Fruit fly (Drosophila melanogaster) whole organism, embryonic: Measurements from ENCODE around the gene CG7841.

Experiments used
- BEAF-32 ChIP-seq: fragments of 200-800 bp; sonication (Bioruptor generic); optimal IDR thresholded peaks from 3 replicates; lab custom pipeline; 2017; ENCODE audit warnings: missing biosample characterization, missing genetic modification characterization, mild to moderate bottlenecking, moderate library complexity, missing genetic modification reagents
- Blimp-1 ChIP-seq: fragments of 200-800 bp; sonication (Bioruptor generic); optimal IDR thresholded peaks from 3 replicates; lab custom pipeline; 2018; ENCODE audit warnings: missing biosample characterization, missing genetic modification characterization, mild to moderate bottlenecking, moderate library complexity, missing genetic modification reagents
- CG1024 ChIP-seq: fragments of 200-800 bp; sonication (Bioruptor generic); IDR thresholded peaks from 2 replicates; pipeline ENCODE4 v1.3.6; 2022; ENCODE audit warnings: missing biosample characterization, missing genetic modification characterization
- CG10431 ChIP-seq: fragments of 200-800 bp; sonication (Bioruptor generic); optimal IDR thresholded peaks from 3 replicates; lab custom pipeline; 2018; ENCODE audit warnings: missing biosample characterization, mild to moderate bottlenecking, missing genetic modification characterization
- CG10543 ChIP-seq: fragments of 200-800 bp; sonication (Bioruptor generic); optimal IDR thresholded peaks from 3 replicates; lab custom pipeline; 2017; ENCODE audit warnings: missing biosample characterization, mild to moderate bottlenecking, missing genetic modification characterization, moderate library complexity
- CG10959 ChIP-seq: fragments of 200-800 bp; sonication (Bioruptor generic); IDR thresholded peaks from 2 replicates; pipeline ENCODE4 v1.3.6; 2022; ENCODE audit warnings: missing biosample characterization, missing genetic modification characterization
- CG10979 ChIP-seq: fragments of 200-800 bp; sonication (Bioruptor generic); optimal IDR thresholded peaks from 2 replicates; lab custom pipeline; 2018; ENCODE audit warnings: missing biosample characterization, mild to moderate bottlenecking, missing genetic modification characterization, moderate library complexity
- CG11695 ChIP-seq: fragments of 200-800 bp; sonication (Bioruptor generic); IDR thresholded peaks from 3 replicates; pipeline ENCODE4 v1.3.6; 2022; ENCODE audit warnings: missing biosample characterization, missing genetic modification characterization
- CG12155 ChIP-seq: fragments of 200-800 bp; sonication (Bioruptor generic); optimal IDR thresholded peaks from 3 replicates; lab custom pipeline; 2016; ENCODE audit warnings: missing biosample characterization, missing genetic modification characterization
- CG13287 ChIP-seq: fragments of 200-800 bp; sonication (Bioruptor generic); IDR thresholded peaks from 2 replicates; pipeline ENCODE4 v1.3.6; 2022; ENCODE audit warnings: missing biosample characterization, missing genetic modification characterization; ENCODE audit not compliant: partially characterized antibody
- CG14050 ChIP-seq: fragments of 200-800 bp; sonication (Bioruptor generic); IDR thresholded peaks from 3 replicates; pipeline ENCODE4 v1.3.6; 2022; ENCODE audit warnings: missing biosample characterization, missing genetic modification characterization
- CG1529 ChIP-seq: fragments of 200-800 bp; sonication (Bioruptor generic); optimal IDR thresholded peaks from 3 replicates; lab custom pipeline; 2018; ENCODE audit warnings: missing biosample characterization, missing genetic modification characterization
- CG15696 ChIP-seq: fragments of 200-800 bp; sonication (Bioruptor generic); optimal IDR thresholded peaks from 2 replicates; lab custom pipeline; 2019; ENCODE audit warnings: missing biosample characterization, mild to moderate bottlenecking, missing genetic modification characterization, moderate library complexity
- CG31365 ChIP-seq: fragments of 200-800 bp; sonication (Bioruptor generic); optimal IDR thresholded peaks from 2 replicates; lab custom pipeline; 2018; ENCODE audit warnings: missing biosample characterization, mild to moderate bottlenecking, missing genetic modification characterization
- CG3281 ChIP-seq: fragments of 200-800 bp; sonication (Bioruptor generic); optimal IDR thresholded peaks from 3 replicates; lab custom pipeline; 2017; ENCODE audit warnings: missing biosample characterization, mild to moderate bottlenecking, missing genetic modification characterization
- CG4328 ChIP-seq: fragments of 200-800 bp; sonication (Bioruptor generic); optimal IDR thresholded peaks from 3 replicates; lab custom pipeline; 2017; ENCODE audit warnings: missing biosample characterization, missing genetic modification reagents, missing genetic modification characterization
- CG4820 ChIP-seq: fragments of 200-800 bp; sonication (Bioruptor generic); optimal IDR thresholded peaks from 3 replicates; lab custom pipeline; 2016; ENCODE audit warnings: missing biosample characterization, missing genetic modification characterization
- CG5180 ChIP-seq: fragments of 200-800 bp; sonication (Bioruptor generic); optimal IDR thresholded peaks from 3 replicates; lab custom pipeline; 2017; ENCODE audit warnings: missing biosample characterization, missing genetic modification characterization, mild to moderate bottlenecking, moderate library complexity, missing genetic modification reagents
- CG7357 ChIP-seq: fragments of 200-800 bp; sonication (Bioruptor generic); IDR thresholded peaks from 3 replicates; pipeline ENCODE4 v1.3.6; 2022; ENCODE audit warnings: missing biosample characterization, missing genetic modification characterization
- CG8281 ChIP-seq: fragments of 200-800 bp; sonication (Bioruptor generic); optimal IDR thresholded peaks from 2 replicates; lab custom pipeline; 2018; ENCODE audit warnings: missing biosample characterization, mild to moderate bottlenecking, missing genetic modification characterization, moderate library complexity
- CG8944 ChIP-seq: fragments of 200-800 bp; sonication (Bioruptor generic); optimal IDR thresholded peaks from 3 replicates; lab custom pipeline; 2016; ENCODE audit warnings: missing biosample characterization, missing genetic modification characterization
- Dll ChIP-seq: fragments of 200-800 bp; sonication (Bioruptor generic); IDR thresholded peaks from 4 replicates; pipeline ENCODE4 v1.3.6; 2022; ENCODE audit warnings: missing biosample characterization, missing genetic modification characterization; ENCODE audit not compliant: partially characterized antibody
- Dp ChIP-seq: fragments of 200-800 bp; sonication (Bioruptor generic); optimal IDR thresholded peaks from 2 replicates; lab custom pipeline; 2018; ENCODE audit warnings: missing biosample characterization, mild to moderate bottlenecking, missing genetic modification characterization, moderate library complexity
- Dref ChIP-seq: fragments of 200-800 bp; sonication (Bioruptor generic); IDR thresholded peaks from 2 replicates; pipeline ENCODE4 v1.3.6; 2022; ENCODE audit warnings: missing biosample characterization, missing genetic modification characterization
- MESR4 ChIP-seq: fragments of 200-800 bp; sonication (Bioruptor generic); optimal IDR thresholded peaks from 2 replicates; lab custom pipeline; 2018; ENCODE audit warnings: missing biosample characterization, mild to moderate bottlenecking, missing genetic modification characterization, moderate library complexity
- MTF-1 ChIP-seq: fragments of 200-800 bp; sonication (Bioruptor generic); optimal IDR thresholded peaks from 2 replicates; lab custom pipeline; 2018; ENCODE audit warnings: missing biosample characterization, mild to moderate bottlenecking, missing genetic modification characterization, borderline replicate concordance
- Mad ChIP-seq: fragments of 200-800 bp; sonication (Bioruptor generic); optimal IDR thresholded peaks from 2 replicates; lab custom pipeline; 2016; ENCODE audit warnings: missing biosample characterization, missing genetic modification characterization
- Meics ChIP-seq: fragments of 200-800 bp; sonication (Bioruptor generic); optimal IDR thresholded peaks from 2 replicates; lab custom pipeline; 2017; ENCODE audit warnings: missing biosample characterization, mild to moderate bottlenecking, missing genetic modification characterization
- Neu2 ChIP-seq: fragments of 200-800 bp; sonication (Bioruptor generic); optimal IDR thresholded peaks from 3 replicates; lab custom pipeline; 2016; ENCODE audit warnings: missing biosample characterization, missing genetic modification characterization, borderline replicate concordance
- Nf-YC ChIP-seq: fragments of 200-800 bp; optimal IDR thresholded peaks from 3 replicates; lab custom pipeline; 2019; ENCODE audit warnings: missing biosample characterization, mild to moderate bottlenecking, missing genetic modification characterization, moderate library complexity
- NfI ChIP-seq: fragments of 200-800 bp; sonication (Bioruptor generic); optimal IDR thresholded peaks from 3 replicates; lab custom pipeline; 2018; ENCODE audit warnings: missing biosample characterization, mild to moderate bottlenecking, missing genetic modification characterization, moderate library complexity
- Rx ChIP-seq: fragments of 200-800 bp; sonication (Bioruptor generic); IDR thresholded peaks from 2 replicates; pipeline ENCODE4 v1.3.6; 2022; ENCODE audit warnings: missing biosample characterization, missing genetic modification characterization
- Stat92E ChIP-seq, 3 experiments: fragments of >200 bp in 2 of 3; fragments of 200-800 bp in 1 of 3; sonication (Bioruptor generic) in 1 of 3; optimal IDR thresholded peaks; 2 replicates each; lab custom pipeline; 2017 to 2019; ENCODE audit warnings: missing biosample characterization in 3 of 3, missing genetic modification characterization in 3 of 3, mild to moderate bottlenecking in 1 of 3, moderate library complexity in 1 of 3
- Xrp1 ChIP-seq: fragments of 200-800 bp; sonication (Bioruptor generic); IDR thresholded peaks from 2 replicates; pipeline ENCODE4 v1.3.6; 2022; ENCODE audit warnings: missing biosample characterization, missing genetic modification characterization
- YL-1 ChIP-seq: fragments of 200-800 bp; sonication (Bioruptor generic); optimal IDR thresholded peaks from 3 replicates; lab custom pipeline; 2017; ENCODE audit warnings: missing biosample characterization, mild to moderate bottlenecking, missing genetic modification characterization
- bbx ChIP-seq: fragments of 200-800 bp; sonication (Bioruptor generic); IDR thresholded peaks from 2 replicates; pipeline ENCODE4 v1.3.6; 2022; ENCODE audit warnings: missing biosample characterization, missing genetic modification characterization; ENCODE audit not compliant: partially characterized antibody
- dmrt99B ChIP-seq: fragments of 200-800 bp; sonication (Bioruptor generic); optimal IDR thresholded peaks from 2 replicates; lab custom pipeline; 2018; ENCODE audit warnings: missing biosample characterization, mild to moderate bottlenecking, missing genetic modification characterization, moderate library complexity
- grau ChIP-seq: fragments of 200-800 bp; optimal IDR thresholded peaks from 3 replicates; lab custom pipeline; 2019; ENCODE audit warnings: missing biosample characterization, mild to moderate bottlenecking, missing genetic modification characterization, moderate library complexity
- grn ChIP-seq: fragments of 200-800 bp; sonication (Bioruptor generic); optimal IDR thresholded peaks from 3 replicates; lab custom pipeline; 2017; ENCODE audit warnings: missing biosample characterization, missing genetic modification characterization
- gt ChIP-seq: fragments of 200-800 bp; sonication (Bioruptor generic); IDR thresholded peaks from 2 replicates; pipeline ENCODE4 v1.3.6; 2022; ENCODE audit warnings: missing biosample characterization, missing genetic modification characterization
- insv ChIP-seq, 2 experiments: fragments of 200-800 bp; sonication (Bioruptor generic); optimal IDR thresholded peaks; 3 replicates each; lab custom pipeline; 2016 to 2018; ENCODE audit warnings: missing biosample characterization in 2 of 2, missing genetic modification characterization in 2 of 2
- lilli ChIP-seq: fragments of 200-800 bp; sonication (Bioruptor generic); optimal IDR thresholded peaks from 3 replicates; lab custom pipeline; 2016; ENCODE audit warnings: missing biosample characterization, missing genetic modification characterization
- pum ChIP-seq: fragments of 200-800 bp; sonication (Bioruptor generic); optimal IDR thresholded peaks from 2 replicates; lab custom pipeline; 2016; ENCODE audit warnings: missing biosample characterization, missing genetic modification characterization
- pzg ChIP-seq: fragments of 200-800 bp; sonication (Bioruptor generic); optimal IDR thresholded peaks from 3 replicates; lab custom pipeline; 2018; ENCODE audit warnings: missing biosample characterization, mild to moderate bottlenecking, missing genetic modification characterization, moderate library complexity
- ranshi ChIP-seq: fragments of 200-800 bp; sonication (Bioruptor generic); IDR thresholded peaks from 2 replicates; pipeline ENCODE4 v1.3.6; 2022; ENCODE audit warnings: missing biosample characterization, missing genetic modification characterization
- sens ChIP-seq: fragments of 200-800 bp; sonication (Bioruptor generic); peaks from one replicate; lab custom pipeline; 2016; ENCODE audit warnings: missing biosample characterization, missing genetic modification characterization
- slou ChIP-seq: fragments of 200-800 bp; sonication (Bioruptor generic); optimal IDR thresholded peaks from 3 replicates; lab custom pipeline; 2016; ENCODE audit warnings: missing biosample characterization, missing genetic modification characterization
- so ChIP-seq: fragments of 200-800 bp; sonication (Bioruptor generic); IDR thresholded peaks from 3 replicates; pipeline ENCODE4 v1.3.6; 2022; ENCODE audit warnings: missing biosample characterization, missing genetic modification characterization
- stwl ChIP-seq: fragments of 200-800 bp; sonication (Bioruptor generic); optimal IDR thresholded peaks from 3 replicates; lab custom pipeline; 2018; ENCODE audit warnings: missing biosample characterization, mild to moderate bottlenecking, missing genetic modification characterization, moderate library complexity
- toy ChIP-seq: fragments of 200-800 bp; sonication (Bioruptor generic); IDR thresholded peaks from 2 replicates; pipeline ENCODE4 v1.3.6; 2022; ENCODE audit warnings: missing biosample characterization, missing genetic modification characterization
- wor ChIP-seq: fragments of 200-800 bp; sonication (Bioruptor generic); IDR thresholded peaks from 2 replicates; pipeline ENCODE4 v1.3.6; 2022; ENCODE audit warnings: missing biosample characterization, missing genetic modification characterization

CG7841 gene

DNA sequence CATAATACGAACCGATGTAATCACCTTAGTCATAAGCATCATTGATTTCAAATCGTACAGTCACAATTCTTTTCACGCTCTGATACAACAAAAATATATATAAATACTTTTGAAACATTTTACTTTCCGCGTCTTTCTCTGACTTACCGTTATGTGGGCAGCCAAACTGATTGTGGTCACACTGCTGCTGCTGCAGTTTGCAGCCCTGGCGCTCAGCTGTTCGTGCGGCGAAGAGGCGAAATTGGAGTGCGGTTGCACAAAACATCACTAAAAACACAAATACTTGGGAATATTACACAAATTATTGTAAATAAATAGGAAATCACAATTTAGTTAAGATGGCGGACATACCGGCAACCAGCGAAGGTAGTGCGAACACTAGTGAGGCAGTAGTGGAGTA lies 1.3 kb upstream of the CG7841 start, which contains the start of the genes gdl and gdl-ORF39 (continued):
- no peak for TF ChIP-seq Xrp1 (GFP tag; lab: Robert Waterston, UW)
- no peak for TF ChIP-seq grau (tag; lab: Kevin White, UChicago)
- no peak for TF ChIP-seq CG7357 (GFP tag; lab: Robert Waterston, UW)
- no peak for TF ChIP-seq gt
- no peak for TF ChIP-seq CG10959 (GFP tag; lab: Robert Waterston, UW)
- TF ChIP-seq CG8281 (tag; lab: Kevin White, UChicago), result no peak
- no peak for TF ChIP-seq CG1529 (GFP tag; lab: Kevin White, UChicago)
- peak; percentile 71 for TF ChIP-seq stwl
- TF ChIP-seq CG4820 (GFP tag; lab: Kevin White, UChicago), result no peak
- TF ChIP-seq CG10431 (GFP tag; lab: Kevin White, UChicago), result no peak
- TF ChIP-seq YL-1 (GFP tag; lab: Kevin White, UChicago), result peak; percentile 11
- TF ChIP-seq Neu2 (GFP tag; lab: Kevin White, UChicago), result no peak
- TF ChIP-seq CG31365, result no peak
- TF ChIP-seq slou, result no peak
- TF ChIP-seq CG1024 (GFP tag; lab: Robert Waterston, UW), result no peak
- no peak for TF ChIP-seq CG5180 (GFP tag; lab: Kevin White, UChicago)
- TF ChIP-seq pum (GFP tag; lab: Kevin White, UChicago), result no peak
- TF ChIP-seq Meics (GFP tag; lab: Kevin White, UChicago), result no peak
- no peak for TF ChIP-seq wor (GFP tag; lab: Robert Waterston, UW)
- peak; percentile 45 for TF ChIP-seq BEAF-32
- no peak for TF ChIP-seq CG3281 (GFP tag; lab: Kevin White, UChicago)
- TF ChIP-seq CG15696 (tag; lab: Kevin White, UChicago), result no peak
- TF ChIP-seq pzg (GFP tag; lab: Kevin White, UChicago), result peak; percentile 86
- no peak for TF ChIP-seq CG10979 (tag; lab: Kevin White, UChicago)
- TF ChIP-seq Blimp-1 (GFP tag; lab: Kevin White, UChicago), result no peak
- no peak for TF ChIP-seq Rx (GFP tag; lab: Robert Waterston, UW)
- TF ChIP-seq lilli (GFP tag; lab: Kevin White, UChicago), result no peak
- TF ChIP-seq CG4328, result no peak
- TF ChIP-seq ranshi, result no peak
- TF ChIP-seq CG11695 (GFP tag; lab: Robert Waterston, UW), result no peak
- peak; percentile 31 for TF ChIP-seq MESR4
- peak; percentile 64 for TF ChIP-seq Dref (GFP tag; lab: Robert Waterston, UW)
- TF ChIP-seq dmrt99B (tag; lab: Kevin White, UChicago), result no peak
- no peak for TF ChIP-seq toy (GFP tag; lab: Robert Waterston, UW)
- no peak for TF ChIP-seq CG8944
- no peak for TF ChIP-seq MTF-1
- peak; percentile 58 for TF ChIP-seq sens (GFP tag; lab: Kevin White, UChicago)
- TF ChIP-seq CG12155 (GFP tag; lab: Kevin White, UChicago), result no peak
- no peak for TF ChIP-seq CG10543 (GFP tag; lab: Kevin White, UChicago)
- peak; percentile 96 for TF ChIP-seq Dp (GFP tag; lab: Kevin White, UChicago)
- no peak for TF ChIP-seq CG14050
- 0 out of 4 replicates have a peak, but pooled peaks have one; percentile 31 for TF ChIP-seq Dll (GFP tag; lab: Robert Waterston, UW)
- no peak for TF ChIP-seq so (GFP tag; lab: Robert Waterston, UW)
- no peak for TF ChIP-seq Stat92E (GFP tag; optimal IDR thresholded peaks at IDR 0.05; lab: Kevin White, UChicago)
- TF ChIP-seq grn (GFP tag; lab: Kevin White, UChicago), result no peak
- TF ChIP-seq NfI, result no peak
- no peak for TF ChIP-seq Nf-YC (tag; lab: Kevin White, UChicago)
- no peak for TF ChIP-seq insv (GFP tag; optimal IDR thresholded peaks at IDR 0.05; lab: Kevin White, UChicago)
- peak; percentile 62 for TF ChIP-seq CG13287 (GFP tag; lab: Robert Waterston, UW)
- TF ChIP-seq bbx (GFP tag; lab: Robert Waterston, UW), result peak; percentile 43; the same call in 1 of the 2 replicates
- TF ChIP-seq Mad (GFP tag; lab: Kevin White, UChicago), result no peak
